Fruit fly (Drosophila melanogaster) whole organism, embryonic: Measurements from ENCODE around the gene vsg.
A peak's percentile ranks its signal among the peaks of the same experiment; 100 is the strongest.

ENCODE experiments used
- CG10267 ChIP-seq: fragments of 200-800 bp; sonication (Bioruptor generic); optimal IDR thresholded peaks from 2 replicates; lab custom pipeline; 2018; ENCODE audit warnings: missing biosample characterization, mild to moderate bottlenecking, missing genetic modification characterization, moderate library complexity
- CG10431 ChIP-seq: fragments of 200-800 bp; sonication (Bioruptor generic); optimal IDR thresholded peaks from 3 replicates; lab custom pipeline; 2018; ENCODE audit warnings: missing biosample characterization, mild to moderate bottlenecking, missing genetic modification characterization
- CG10565 ChIP-seq: fragments of 200-800 bp; sonication (Bioruptor generic); optimal IDR thresholded peaks from 3 replicates; lab custom pipeline; 2016; ENCODE audit warnings: missing biosample characterization, mild to moderate bottlenecking, missing genetic modification characterization
- CG10979 ChIP-seq: fragments of 200-800 bp; sonication (Bioruptor generic); optimal IDR thresholded peaks from 2 replicates; lab custom pipeline; 2018; ENCODE audit warnings: missing biosample characterization, mild to moderate bottlenecking, missing genetic modification characterization, moderate library complexity
- CG11504 ChIP-seq: fragments of 200-800 bp; sonication (Bioruptor generic); optimal IDR thresholded peaks from 3 replicates; lab custom pipeline; 2019; ENCODE audit warnings: missing biosample characterization, mild to moderate bottlenecking, missing genetic modification characterization, moderate library complexity
- CG12071 ChIP-seq: fragments of 200-800 bp; sonication (Bioruptor generic); optimal IDR thresholded peaks from 3 replicates; lab custom pipeline; 2018; ENCODE audit warnings: missing biosample characterization, mild to moderate bottlenecking, missing genetic modification characterization
- CG12155 ChIP-seq: fragments of 200-800 bp; sonication (Bioruptor generic); optimal IDR thresholded peaks from 3 replicates; lab custom pipeline; 2016; ENCODE audit warnings: missing biosample characterization, missing genetic modification characterization
- CG14014 ChIP-seq: fragments of 200-800 bp; sonication (Bioruptor generic); IDR thresholded peaks from 2 replicates; pipeline ENCODE4 v1.3.6; 2022; ENCODE audit warnings: missing biosample characterization, missing genetic modification characterization
- CG14667 ChIP-seq: fragments of 200-800 bp; sonication (Bioruptor generic); IDR thresholded peaks from 2 replicates; pipeline ENCODE4 v1.3.6; 2022; ENCODE audit warnings: missing biosample characterization, missing genetic modification characterization
- CG14860 ChIP-seq: fragments of 200-800 bp; sonication (Bioruptor generic); IDR thresholded peaks from 3 replicates; pipeline ENCODE4 v1.3.6; 2022; ENCODE audit warnings: missing biosample characterization, missing genetic modification characterization; ENCODE audit not compliant: partially characterized antibody
- CG1603 ChIP-seq: fragments of 200-800 bp; sonication (Bioruptor generic); optimal IDR thresholded peaks from 2 replicates; lab custom pipeline; 2019; ENCODE audit warnings: missing biosample characterization, mild to moderate bottlenecking, missing genetic modification characterization, moderate library complexity
- CG17802 ChIP-seq: fragments of 200-800 bp; sonication (Bioruptor generic); optimal IDR thresholded peaks from 2 replicates; lab custom pipeline; 2018; ENCODE audit warnings: missing biosample characterization, mild to moderate bottlenecking, missing genetic modification characterization, moderate library complexity
- CG1792 ChIP-seq: fragments of 200-800 bp; sonication (Bioruptor generic); optimal IDR thresholded peaks from 2 replicates; lab custom pipeline; 2016; ENCODE audit warnings: missing biosample characterization, missing genetic modification characterization
- CG18764 ChIP-seq: fragments of 200-800 bp; sonication (Bioruptor generic); optimal IDR thresholded peaks from 3 replicates; lab custom pipeline; 2016; ENCODE audit warnings: missing biosample characterization, missing genetic modification characterization
- CG4617 ChIP-seq: fragments of 200-800 bp; sonication (Bioruptor generic); optimal IDR thresholded peaks from 3 replicates; lab custom pipeline; 2016; ENCODE audit warnings: missing biosample characterization, missing genetic modification characterization, borderline replicate concordance
- CG6765 ChIP-seq: fragments of 200-800 bp; sonication (Bioruptor generic); optimal IDR thresholded peaks from 3 replicates; lab custom pipeline; 2017; ENCODE audit warnings: missing biosample characterization, mild to moderate bottlenecking, missing genetic modification characterization
- CG9437 ChIP-seq: fragments of 200-800 bp; sonication (Bioruptor generic); optimal IDR thresholded peaks from 2 replicates; lab custom pipeline; 2018; ENCODE audit warnings: missing biosample characterization, mild to moderate bottlenecking, missing genetic modification characterization
- CTCF ChIP-seq: fragments of 200-800 bp; sonication (Bioruptor generic); optimal IDR thresholded peaks from 2 replicates; lab custom pipeline; 2017; ENCODE audit warnings: missing biosample characterization, mild to moderate bottlenecking, missing genetic modification characterization, moderate library complexity
- Chrac-16 ChIP-seq: fragments of 200-800 bp; sonication (Bioruptor generic); optimal IDR thresholded peaks from 3 replicates; lab custom pipeline; 2016; ENCODE audit warnings: missing biosample characterization, missing genetic modification characterization
- D ChIP-seq, 2 experiments: fragments of 200-800 bp in 1 of 2; fragments of >200 bp in 1 of 2; sonication (Bioruptor generic) in 1 of 2; optimal IDR thresholded peaks; 2 replicates in 1 of 2; 3 replicates in 1 of 2; lab custom pipeline; 2017; ENCODE audit warnings: mild to moderate bottlenecking in 1 of 2, missing biosample characterization in 1 of 2, missing genetic modification characterization in 1 of 2, missing genetic modification reagents in 1 of 2
- D19B ChIP-seq: fragments of 200-800 bp; sonication (Bioruptor generic); optimal IDR thresholded peaks from 2 replicates; lab custom pipeline; 2017; ENCODE audit warnings: missing biosample characterization, mild to moderate bottlenecking, missing genetic modification characterization
- Dfd ChIP-seq, 2 experiments: fragments of >200 bp; optimal IDR thresholded peaks; 2 replicates each; lab custom pipeline; 2017; ENCODE audit warnings: missing biosample characterization in 2 of 2, missing genetic modification characterization in 2 of 2
- Dll ChIP-seq: fragments of 200-800 bp; sonication (Bioruptor generic); IDR thresholded peaks from 4 replicates; pipeline ENCODE4 v1.3.6; 2022; ENCODE audit warnings: missing biosample characterization, missing genetic modification characterization; ENCODE audit not compliant: partially characterized antibody
- Ets97D ChIP-seq: fragments of 200-800 bp; sonication (Bioruptor generic); optimal IDR thresholded peaks from 3 replicates; lab custom pipeline; 2016; ENCODE audit warnings: missing biosample characterization, missing genetic modification characterization
- HLH3B ChIP-seq: fragments of 200-800 bp; sonication (Bioruptor generic); IDR thresholded peaks from 2 replicates; pipeline ENCODE4 v1.3.6; 2022; ENCODE audit warnings: missing biosample characterization, missing genetic modification characterization
- HmgD ChIP-seq: fragments of 200-800 bp; sonication (Bioruptor generic); optimal IDR thresholded peaks from 3 replicates; lab custom pipeline; 2016; ENCODE audit warnings: missing biosample characterization, missing genetic modification characterization
- Hr3 ChIP-seq: fragments of 200-800 bp; sonication (Bioruptor generic); optimal IDR thresholded peaks from 3 replicates; lab custom pipeline; 2016; ENCODE audit warnings: missing biosample characterization, missing genetic modification characterization
- Hr51 ChIP-seq, 2 experiments: fragments of 200-800 bp; sonication (Bioruptor generic); optimal IDR thresholded peaks; 2 replicates in 1 of 2; 3 replicates in 1 of 2; lab custom pipeline; 2016 to 2018; ENCODE audit warnings: missing biosample characterization in 2 of 2, missing genetic modification characterization in 2 of 2, mild to moderate bottlenecking in 1 of 2, moderate library complexity in 1 of 2
- MTF-1 ChIP-seq: fragments of 200-800 bp; sonication (Bioruptor generic); optimal IDR thresholded peaks from 2 replicates; lab custom pipeline; 2018; ENCODE audit warnings: missing biosample characterization, mild to moderate bottlenecking, missing genetic modification characterization, borderline replicate concordance
- NC2α ChIP-seq: fragments of 200-800 bp; sonication (Bioruptor generic); optimal IDR thresholded peaks from 2 replicates; lab custom pipeline; 2016; ENCODE audit warnings: missing biosample characterization, missing genetic modification characterization
- Opbp ChIP-seq: fragments of 200-800 bp; sonication (Bioruptor generic); IDR thresholded peaks from 3 replicates; pipeline ENCODE4 v1.3.6; 2022; ENCODE audit warnings: missing biosample characterization, missing genetic modification characterization; ENCODE audit not compliant: partially characterized antibody
- Side ChIP-seq: fragments of 200-800 bp; sonication (Bioruptor generic); optimal IDR thresholded peaks from 2 replicates; lab custom pipeline; 2016; ENCODE audit warnings: missing biosample characterization, missing genetic modification characterization
- Sox102F ChIP-seq: fragments of 200-800 bp; sonication (Bioruptor generic); optimal IDR thresholded peaks from 2 replicates; lab custom pipeline; 2018; ENCODE audit warnings: missing biosample characterization, mild to moderate bottlenecking, missing genetic modification characterization, moderate library complexity
- Taf1 ChIP-seq: fragments of 200-800 bp; sonication (Bioruptor generic); IDR thresholded peaks from 2 replicates; pipeline ENCODE4 v1.3.6; 2022; ENCODE audit warnings: missing biosample characterization, missing genetic modification characterization
- Vsx1 ChIP-seq: fragments of 200-800 bp; sonication (Bioruptor generic); optimal IDR thresholded peaks from 2 replicates; lab custom pipeline; 2017; ENCODE audit warnings: missing biosample characterization, mild to moderate bottlenecking, missing genetic modification characterization, missing genetic modification reagents
- amos ChIP-seq: fragments of 200-800 bp; sonication (Bioruptor generic); IDR thresholded peaks from 2 replicates; pipeline ENCODE4 v1.3.6; 2022; ENCODE audit warnings: missing biosample characterization, missing genetic modification characterization; ENCODE audit not compliant: partially characterized antibody
- cg ChIP-seq: fragments of 200-800 bp; sonication (Bioruptor generic); optimal IDR thresholded peaks from 3 replicates; lab custom pipeline; 2019; ENCODE audit warnings: missing biosample characterization, mild to moderate bottlenecking, missing genetic modification characterization, moderate library complexity
- chn ChIP-seq: fragments of 200-800 bp; sonication (Bioruptor generic); optimal IDR thresholded peaks from 2 replicates; lab custom pipeline; 2016; ENCODE audit warnings: missing biosample characterization, missing genetic modification characterization
- da ChIP-seq: fragments of 200-800 bp; sonication (Bioruptor generic); optimal IDR thresholded peaks from 2 replicates; lab custom pipeline; 2016; ENCODE audit warnings: missing biosample characterization, missing genetic modification characterization
- dpn ChIP-seq, 2 experiments: fragments of 200-800 bp; sonication (Bioruptor generic); optimal IDR thresholded peaks; 3 replicates each; lab custom pipeline; 2016; ENCODE audit warnings: missing biosample characterization in 2 of 2, missing genetic modification characterization in 2 of 2
- ftz-f1 ChIP-seq: fragments of 200-800 bp; sonication (Bioruptor generic); optimal IDR thresholded peaks from 2 replicates; lab custom pipeline; 2016; ENCODE audit warnings: missing biosample characterization, missing genetic modification characterization
- klu ChIP-seq: fragments of 200-800 bp; sonication (Bioruptor generic); IDR thresholded peaks from 2 replicates; pipeline ENCODE4 v1.3.6; 2022; ENCODE audit warnings: missing biosample characterization, missing genetic modification characterization
- kni ChIP-seq: fragments of 200-800 bp; sonication (Bioruptor generic); optimal IDR thresholded peaks from 3 replicates; lab custom pipeline; 2017; ENCODE audit warnings: mild to moderate bottlenecking, missing biosample characterization, missing genetic modification reagents, missing genetic modification characterization
- nmo ChIP-seq: fragments of 200-800 bp; sonication (Bioruptor generic); optimal IDR thresholded peaks from 2 replicates; lab custom pipeline; 2018; ENCODE audit warnings: missing biosample characterization, mild to moderate bottlenecking, missing genetic modification characterization, moderate library complexity
- otp ChIP-seq: fragments of 200-800 bp; sonication (Bioruptor generic); IDR thresholded peaks from 3 replicates; pipeline ENCODE4, ENCODE4 v1.3.6; 2022; ENCODE audit warnings: missing biosample characterization, missing genetic modification characterization
- slbo ChIP-seq: fragments of 200-800 bp; sonication (Bioruptor generic); IDR thresholded peaks from 2 replicates; pipeline ENCODE4 v1.3.6; 2022; ENCODE audit warnings: missing biosample characterization, missing genetic modification characterization
- sob ChIP-seq: fragments of 200-800 bp; sonication (Bioruptor generic); IDR thresholded peaks from 2 replicates; pipeline ENCODE4 v1.3.6; 2022; ENCODE audit warnings: missing biosample characterization, missing genetic modification characterization
- trh ChIP-seq: fragments of 200-800 bp; sonication (Bioruptor generic); optimal IDR thresholded peaks from 2 replicates; lab custom pipeline; 2016; ENCODE audit warnings: missing biosample characterization, missing genetic modification characterization
- vvl ChIP-seq: fragments of 200-800 bp; sonication (Bioruptor generic); IDR thresholded peaks from 2 replicates; pipeline ENCODE4 v1.3.6; 2022; ENCODE audit warnings: missing biosample characterization, missing genetic modification characterization
- zfh1 ChIP-seq: fragments of 200-800 bp; sonication (Bioruptor generic); IDR thresholded peaks from 3 replicates; pipeline ENCODE4 v1.3.6; 2022; ENCODE audit warnings: missing biosample characterization, missing genetic modification characterization

Gene vsg

dm6 chr3L:9744060-9744549, 30.0 kb downstream of the vsg start (continued):
- TF ChIP-seq D19B (GFP tag; lab: Kevin White, UChicago) (peak; percentile 59), CG12071 (peak; percentile 86), zfh1 (GFP tag; lab: Robert Waterston, UW) (peak; percentile 85), CG18764 (GFP tag; lab: Kevin White, UChicago) (peak; percentile 92), Sox102F (GFP tag; lab: Kevin White, UChicago) (peak; percentile 76), Taf1 (GFP tag; lab: Robert Waterston, UW) (peak; percentile 48; the same call in 1 of the 2 replicates), NC2α (GFP tag; lab: Kevin White, UChicago) (no peak), slbo (GFP tag; lab: Robert Waterston, UW) (peak; percentile 75), chn (peak; percentile 75), CG4617 (GFP tag; lab: Kevin White, UChicago) (no peak), CG14014 (peak; percentile 78), CG10565 (GFP tag; lab: Kevin White, UChicago) (peak; percentile 71), CG10979 (tag; lab: Kevin White, UChicago) (peak; percentile 96), Hr51 (GFP tag; optimal IDR thresholded peaks at IDR 0.05; lab: Kevin White, UChicago) (peak; percentile 60 to 87), CG11504 (peak; percentile 100), Dfd (GFP tag; optimal IDR thresholded peaks at IDR 0.05; lab: Kevin White, UChicago) (no peak), Dll (GFP tag; lab: Robert Waterston, UW) (no peak), otp (peak; percentile 61; the same call in 1 of the 3 replicates), CG10431 (GFP tag; lab: Kevin White, UChicago) (peak; percentile 28), CG6765 (GFP tag; lab: Kevin White, UChicago) (peak; percentile 1), CG17802 (peak; percentile 70), CG12155 (GFP tag; lab: Kevin White, UChicago) (peak; percentile 48), kni (GFP tag; lab: Kevin White, UChicago) (peak; percentile 84), sob (GFP tag; lab: Robert Waterston, UW) (peak; percentile 86), da (no peak), Vsx1 (peak; percentile 86), CG1603 (tag; lab: Kevin White, UChicago) (peak; percentile 75), Chrac-16 (GFP tag; lab: Kevin White, UChicago) (peak; percentile 57), amos (GFP tag; lab: Robert Waterston, UW) (no peak), Side (peak; percentile 68), klu (peak; percentile 55; the same call in 1 of the 2 replicates), Ets97D (GFP tag; lab: Kevin White, UChicago) (no peak), Opbp (GFP tag; lab: Robert Waterston, UW) (no peak), CG10267 (tag; lab: Kevin White, UChicago) (peak; percentile 88), CG9437 (GFP tag; lab: Kevin White, UChicago) (peak; percentile 72), dpn (GFP tag; optimal IDR thresholded peaks at IDR 0.05; lab: Kevin White, UChicago) (peak; percentile 75 to 76), HmgD (GFP tag; lab: Kevin White, UChicago) (no peak), Hr3 (peak; percentile 70), CTCF (peak; percentile 64), CG1792 (GFP tag; lab: Kevin White, UChicago) (peak; percentile 84), nmo (peak; percentile 86), CG14667 (peak; percentile 82), cg (GFP tag; lab: Kevin White, UChicago) (no peak), ftz-f1 (no peak), CG14860 (no peak), MTF-1 (GFP tag; lab: Kevin White, UChicago) (peak; percentile 76), HLH3B (GFP tag; lab: Robert Waterston, UW) (peak; percentile 88), vvl (GFP tag; lab: Robert Waterston, UW) (peak; percentile 89), trh (GFP tag; lab: Kevin White, UChicago) (peak; percentile 12), D (optimal IDR thresholded peaks at IDR 0.05; lab: Kevin White, UChicago) (no peak), D (GFP tag; optimal IDR thresholded peaks at IDR 0.05; lab: Kevin White, UChicago) (peak; percentile 95)
